Worm (Caenorhabditis elegans): ENCODE results near the gene puf-3.

ce11 chrIV:13474132-13474531, 37.8 kb downstream of the puf-3 start, which contains the start of gene Y38H8A.2:
- no peak for TF ChIP-seq lin-39 (tag; optimal IDR thresholded peaks at IDR 0.05)
- no peak for TF ChIP-seq zag-1 (tag; optimal IDR thresholded peaks at IDR 0.05)
- no peak for TF ChIP-seq mdl-1 (tag; optimal IDR thresholded peaks at IDR 0.05)
- no peak for TF ChIP-seq skn-1 (tag; optimal IDR thresholded peaks at IDR 0.05)
- no peak for TF ChIP-seq nhr-12 (tag; optimal IDR thresholded peaks at IDR 0.05)
- no peak for TF ChIP-seq nhr-77 (tag; optimal IDR thresholded peaks at IDR 0.05)
- TF ChIP-seq ztf-11 (tag; optimal IDR thresholded peaks at IDR 0.05) = no peak
- no peak for TF ChIP-seq lin-13 (GFP tag; optimal IDR thresholded peaks at IDR 0.05)
- no peak for TF ChIP-seq snpc-4 (tag; optimal IDR thresholded peaks at IDR 0.05)
- TF ChIP-seq elt-3 (tag; optimal IDR thresholded peaks at IDR 0.05) = no peak
- no peak for TF ChIP-seq lsy-2 (tag; optimal IDR thresholded peaks at IDR 0.05)
- TF ChIP-seq alr-1 (tag; optimal IDR thresholded peaks at IDR 0.05) = no peak
- TF ChIP-seq egl-27 (tag; optimal IDR thresholded peaks at IDR 0.05) = no peak

Data from whole organism, L2 larva.